Fruit fly (Drosophila melanogaster) whole organism, embryonic: Measurements from ENCODE around the gene CG10132.

Experiments used
- ATbp ChIP-seq: fragments of 200-800 bp; sonication (Bioruptor generic); optimal IDR thresholded peaks from 2 replicates; lab custom pipeline; 2017; ENCODE audit warnings: missing biosample characterization, mild to moderate bottlenecking, missing genetic modification characterization, missing genetic modification reagents
- Ada2b ChIP-seq: fragments of 200-800 bp; sonication (Bioruptor generic); IDR thresholded peaks from 2 replicates; pipeline ENCODE4 v1.3.6; 2022; ENCODE audit warnings: missing biosample characterization, missing genetic modification characterization
- Adf1 ChIP-seq: fragments of 200-800 bp; sonication (Bioruptor generic); IDR thresholded peaks from 2 replicates; pipeline ENCODE4 v1.3.6; 2022; ENCODE audit warnings: missing biosample characterization, missing genetic modification characterization
- Awh ChIP-seq: fragments of 200-800 bp; sonication (Bioruptor generic); IDR thresholded peaks from 2 replicates; pipeline ENCODE4, ENCODE4 v1.3.6; 2022; ENCODE audit warnings: missing biosample characterization, missing genetic modification characterization
- CG10147 ChIP-seq: fragments of 200-800 bp; sonication (Bioruptor generic); optimal IDR thresholded peaks from 2 replicates; lab custom pipeline; 2019; ENCODE audit warnings: missing biosample characterization, mild to moderate bottlenecking, missing genetic modification characterization, moderate library complexity
- CG16813 ChIP-seq: fragments of 200-800 bp; sonication (Bioruptor generic); IDR thresholded peaks from 3 replicates; pipeline ENCODE4 v1.3.6; 2022; ENCODE audit warnings: missing biosample characterization, missing genetic modification characterization; ENCODE audit not compliant: partially characterized antibody
- CG33557 ChIP-seq: fragments of 200-800 bp; sonication (Bioruptor generic); optimal IDR thresholded peaks from 2 replicates; lab custom pipeline; 2019; ENCODE audit warnings: missing biosample characterization, mild to moderate bottlenecking, missing genetic modification characterization, moderate library complexity
- CG34224 ChIP-seq: fragments of 200-800 bp; sonication (Bioruptor generic); IDR thresholded peaks from 3 replicates; pipeline ENCODE4 v1.3.6; 2022; ENCODE audit warnings: missing biosample characterization, missing genetic modification characterization; ENCODE audit not compliant: partially characterized antibody
- CG34376 ChIP-seq: fragments of 200-800 bp; sonication (Bioruptor generic); optimal IDR thresholded peaks from 2 replicates; lab custom pipeline; 2018; ENCODE audit warnings: missing biosample characterization, mild to moderate bottlenecking, missing genetic modification characterization
- CG3838 ChIP-seq: fragments of 200-800 bp; sonication (Bioruptor generic); optimal IDR thresholded peaks from 3 replicates; lab custom pipeline; 2016; ENCODE audit warnings: missing biosample characterization, missing genetic modification characterization
- CG3847 ChIP-seq: fragments of 200-800 bp; sonication (Bioruptor generic); IDR thresholded peaks from 2 replicates; pipeline ENCODE4 v1.3.6; 2022; ENCODE audit warnings: missing biosample characterization, missing genetic modification characterization
- CG6791 ChIP-seq: fragments of 200-800 bp; sonication (Bioruptor generic); IDR thresholded peaks from 3 replicates; pipeline ENCODE4 v1.3.6; 2022; ENCODE audit warnings: missing biosample characterization, missing genetic modification characterization; ENCODE audit not compliant: partially characterized antibody
- CG7839 ChIP-seq: fragments of 200-800 bp; sonication (Bioruptor generic); optimal IDR thresholded peaks from 3 replicates; lab custom pipeline; 2018; ENCODE audit warnings: missing biosample characterization, mild to moderate bottlenecking, missing genetic modification characterization, moderate library complexity
- CG8478 ChIP-seq: fragments of >200 bp; optimal IDR thresholded peaks from 2 replicates; lab custom pipeline; 2018
- Camta ChIP-seq: fragments of 200-800 bp; sonication (Bioruptor generic); optimal IDR thresholded peaks from 2 replicates; lab custom pipeline; 2016; ENCODE audit warnings: missing biosample characterization, missing genetic modification characterization
- Dip3 ChIP-seq: fragments of 200-800 bp; sonication (Bioruptor generic); optimal IDR thresholded peaks from 3 replicates; lab custom pipeline; 2016; ENCODE audit warnings: missing biosample characterization, missing genetic modification characterization
- Doc3 ChIP-seq: fragments of 200-800 bp; sonication (Bioruptor generic); IDR thresholded peaks from 3 replicates; pipeline ENCODE4 v1.3.6; 2022; ENCODE audit warnings: missing biosample characterization, missing genetic modification characterization; ENCODE audit not compliant: partially characterized antibody
- Gug ChIP-seq: fragments of 200-800 bp; sonication (Bioruptor generic); IDR thresholded peaks from 4 replicates; pipeline ENCODE4 v1.3.6; 2022; ENCODE audit warnings: missing biosample characterization, missing genetic modification characterization
- HLH4C ChIP-seq: fragments of 200-800 bp; sonication (Bioruptor generic); IDR thresholded peaks from 3 replicates; pipeline ENCODE4 v1.3.6; 2022; ENCODE audit warnings: missing biosample characterization, missing genetic modification characterization; ENCODE audit not compliant: partially characterized antibody
- HmgZ ChIP-seq: fragments of 200-800 bp; sonication (Bioruptor generic); optimal IDR thresholded peaks from 2 replicates; lab custom pipeline; 2018; ENCODE audit warnings: missing biosample characterization, mild to moderate bottlenecking, missing genetic modification characterization
- Hmx ChIP-seq: fragments of 200-800 bp; sonication (Bioruptor generic); optimal IDR thresholded peaks from 2 replicates; lab custom pipeline; 2016; ENCODE audit warnings: missing biosample characterization, missing genetic modification characterization
- Hr39 ChIP-seq: fragments of >200 bp; optimal IDR thresholded peaks from 2 replicates; lab custom pipeline; 2017
- Hr78 ChIP-seq, 2 experiments: fragments of 200-800 bp in 1 of 2; fragments of >200 bp in 1 of 2; sonication (Bioruptor generic) in 1 of 2; optimal IDR thresholded peaks; 2 replicates each; lab custom pipeline; 2017 to 2019; ENCODE audit warnings: missing biosample characterization in 2 of 2, missing genetic modification characterization in 2 of 2, mild to moderate bottlenecking in 1 of 2, moderate library complexity in 1 of 2
- Kr ChIP-seq: fragments of 200-800 bp; sonication (Bioruptor generic); optimal IDR thresholded peaks from 2 replicates; lab custom pipeline; 2017; ENCODE audit warnings: missing biosample characterization, mild to moderate bottlenecking, missing genetic modification characterization
- MBD-R2 ChIP-seq: fragments of 200-800 bp; sonication (Bioruptor generic); IDR thresholded peaks from 2 replicates; pipeline ENCODE4 v1.3.6; 2022; ENCODE audit warnings: missing biosample characterization, missing genetic modification characterization
- MTF-1 ChIP-seq: fragments of 200-800 bp; sonication (Bioruptor generic); optimal IDR thresholded peaks from 2 replicates; lab custom pipeline; 2018; ENCODE audit warnings: missing biosample characterization, mild to moderate bottlenecking, missing genetic modification characterization, borderline replicate concordance
- NfI ChIP-seq: fragments of 200-800 bp; sonication (Bioruptor generic); optimal IDR thresholded peaks from 3 replicates; lab custom pipeline; 2018; ENCODE audit warnings: missing biosample characterization, mild to moderate bottlenecking, missing genetic modification characterization, moderate library complexity
- aop ChIP-seq: fragments of 200-800 bp; sonication (Bioruptor generic); IDR thresholded peaks from 2 replicates; pipeline ENCODE4 v1.3.6; 2022; ENCODE audit warnings: missing biosample characterization, missing genetic modification characterization
- croc ChIP-seq: fragments of 200-800 bp; sonication (Bioruptor generic); conservative IDR thresholded peaks from 3 replicates; pipeline ENCODE4 v1.3.6; 2022; ENCODE audit warnings: missing biosample characterization, missing genetic modification characterization
- dimm ChIP-seq: fragments of 200-800 bp; sonication (Bioruptor generic); IDR thresholded peaks from 2 replicates; pipeline ENCODE4 v1.3.6; 2022; ENCODE audit warnings: missing biosample characterization, missing genetic modification characterization
- dmrt99B ChIP-seq: fragments of 200-800 bp; sonication (Bioruptor generic); optimal IDR thresholded peaks from 2 replicates; lab custom pipeline; 2018; ENCODE audit warnings: missing biosample characterization, mild to moderate bottlenecking, missing genetic modification characterization, moderate library complexity
- exex ChIP-seq: fragments of 200-800 bp; sonication (Bioruptor generic); optimal IDR thresholded peaks from 4 replicates; lab custom pipeline; 2018; ENCODE audit warnings: missing biosample characterization, mild to moderate bottlenecking, missing genetic modification characterization, moderate library complexity
- gfzf ChIP-seq: fragments of 200-800 bp; sonication (Bioruptor generic); optimal IDR thresholded peaks from 2 replicates; lab custom pipeline; 2016; ENCODE audit warnings: missing biosample characterization, mild to moderate bottlenecking, missing genetic modification characterization, moderate library complexity
- hb ChIP-seq: fragments of 200-800 bp; sonication (Bioruptor generic); IDR thresholded peaks from 3 replicates; pipeline ENCODE4 v1.3.6; 2022; ENCODE audit warnings: missing biosample characterization, missing genetic modification characterization; ENCODE audit not compliant: partially characterized antibody
- hbn ChIP-seq: fragments of 200-800 bp; sonication (Bioruptor generic); IDR thresholded peaks from 2 replicates; pipeline ENCODE4 v1.3.6; 2022; ENCODE audit warnings: missing biosample characterization, missing genetic modification characterization; ENCODE audit not compliant: partially characterized antibody
- inv ChIP-seq: fragments of 200-800 bp; sonication (Bioruptor generic); IDR thresholded peaks from 2 replicates; pipeline ENCODE4 v1.3.6; 2022; ENCODE audit warnings: missing biosample characterization, missing genetic modification characterization; ENCODE audit not compliant: partially characterized antibody
- mam ChIP-seq: fragments of 200-800 bp; sonication (Bioruptor generic); optimal IDR thresholded peaks from 3 replicates; lab custom pipeline; 2016; ENCODE audit warnings: missing biosample characterization, missing genetic modification characterization
- mirr ChIP-seq: fragments of 200-800 bp; sonication (Bioruptor generic); optimal IDR thresholded peaks from 3 replicates; lab custom pipeline; 2018; ENCODE audit warnings: missing biosample characterization, mild to moderate bottlenecking, missing genetic modification characterization
- nerfin-2 ChIP-seq: fragments of 200-800 bp; sonication (Bioruptor generic); IDR thresholded peaks from 2 replicates; pipeline ENCODE4 v1.3.6; 2022; ENCODE audit warnings: missing biosample characterization, missing genetic modification characterization; ENCODE audit not compliant: partially characterized antibody
- nmo ChIP-seq: fragments of 200-800 bp; sonication (Bioruptor generic); optimal IDR thresholded peaks from 2 replicates; lab custom pipeline; 2018; ENCODE audit warnings: missing biosample characterization, mild to moderate bottlenecking, missing genetic modification characterization, moderate library complexity
- oc ChIP-seq: fragments of 200-800 bp; sonication (Bioruptor generic); optimal IDR thresholded peaks from 2 replicates; lab custom pipeline; 2018; ENCODE audit warnings: missing biosample characterization, mild to moderate bottlenecking, missing genetic modification characterization, moderate library complexity
- pan ChIP-seq, 4 experiments: fragments of >200 bp in 3 of 4; fragments of 200-800 bp in 1 of 4; sonication (Bioruptor generic) in 1 of 4; optimal IDR thresholded peaks in 3 of 4; IDR thresholded peaks in 1 of 4; 2 replicates each; pipeline versions ENCODE4 v1.3.6 to Lab custom; 2017 to 2022; ENCODE audit warnings: missing biosample characterization in 2 of 4, missing genetic modification characterization in 2 of 4, mixed read lengths in 1 of 4
- phol ChIP-seq: fragments of 200-800 bp; sonication (Bioruptor generic); optimal IDR thresholded peaks from 3 replicates; lab custom pipeline; 2018; ENCODE audit warnings: missing biosample characterization, mild to moderate bottlenecking, missing genetic modification characterization, moderate library complexity
- pros ChIP-seq: fragments of 200-800 bp; sonication (Bioruptor generic); optimal IDR thresholded peaks from 3 replicates; lab custom pipeline; 2019; ENCODE audit warnings: missing biosample characterization, mild to moderate bottlenecking, missing genetic modification characterization, moderate library complexity
- row ChIP-seq: fragments of 200-800 bp; sonication (Bioruptor generic); IDR thresholded peaks from 3 replicates; pipeline ENCODE4 v1.3.6; 2022; ENCODE audit warnings: missing biosample characterization, missing genetic modification characterization
- sd ChIP-seq: fragments of 200-800 bp; sonication (Bioruptor generic); optimal IDR thresholded peaks from 3 replicates; lab custom pipeline; 2018; ENCODE audit warnings: missing biosample characterization, mild to moderate bottlenecking, missing genetic modification characterization, moderate library complexity
- sna ChIP-seq: fragments of 200-800 bp; sonication (Bioruptor generic); IDR thresholded peaks from 2 replicates; pipeline ENCODE4 v1.3.6; 2022; ENCODE audit warnings: missing biosample characterization, missing genetic modification characterization; ENCODE audit not compliant: partially characterized antibody
- stwl ChIP-seq: fragments of 200-800 bp; sonication (Bioruptor generic); optimal IDR thresholded peaks from 3 replicates; lab custom pipeline; 2018; ENCODE audit warnings: missing biosample characterization, mild to moderate bottlenecking, missing genetic modification characterization, moderate library complexity
- twi ChIP-seq: fragments of 200-800 bp; optimal IDR thresholded peaks from 2 replicates; lab custom pipeline; 2019; ENCODE audit warnings: missing biosample characterization, mild to moderate bottlenecking, missing genetic modification characterization, moderate library complexity
- vnd ChIP-seq: fragments of 200-800 bp; sonication (Bioruptor generic); IDR thresholded peaks from 3 replicates; pipeline ENCODE4 v1.3.6; 2022; ENCODE audit warnings: missing biosample characterization, missing genetic modification characterization; ENCODE audit not compliant: partially characterized antibody

The CG10132 gene

DNA sequence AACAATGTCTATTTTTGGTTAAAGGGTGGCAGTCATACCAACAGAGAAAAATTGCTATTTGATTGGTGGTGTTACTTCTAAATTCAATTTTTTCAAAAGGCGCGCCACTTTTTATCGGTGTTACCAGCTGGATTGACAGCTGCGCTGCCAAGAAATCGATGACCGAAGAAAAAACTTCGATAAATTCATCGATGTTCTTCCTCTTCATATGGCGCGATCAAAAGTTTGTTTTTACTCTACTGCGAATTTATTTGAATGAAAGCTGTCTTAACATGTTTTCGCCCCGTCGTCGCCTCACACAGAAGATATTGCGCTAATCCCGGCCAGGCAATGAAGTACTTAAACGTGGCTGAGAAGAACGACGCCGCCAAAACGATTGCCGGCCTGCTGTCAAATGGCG is 20.6 kb upstream of the CG10132 start, which contains the start of gene Top3alpha (continued):
- peak; percentile 71; the same call in 1 of the 2 replicates for TF ChIP-seq MBD-R2
- peak; percentile 24 for TF ChIP-seq phol
- TF ChIP-seq gfzf (GFP tag; lab: Kevin White, UChicago): peak; percentile 72
- no peak for TF ChIP-seq Dip3
- no peak for TF ChIP-seq twi (tag; lab: Kevin White, UChicago)
- TF ChIP-seq CG34224: peak; percentile 80
- no peak for TF ChIP-seq Gug (GFP tag; lab: Robert Waterston, UW)
- TF ChIP-seq vnd: peak; percentile 48
- no peak for TF ChIP-seq CG10147 (GFP tag; lab: Kevin White, UChicago)
- TF ChIP-seq stwl (tag; lab: Kevin White, UChicago): peak; percentile 49
- TF ChIP-seq nerfin-2 (GFP tag; lab: Robert Waterston, UW): peak; percentile 56
- TF ChIP-seq Camta (GFP tag; lab: Kevin White, UChicago): no peak
- TF ChIP-seq Hr39 (lab: Kevin White, UChicago): no peak
- peak; percentile 68 for TF ChIP-seq CG6791 (GFP tag; lab: Robert Waterston, UW)
- peak; percentile 57 for TF ChIP-seq hbn
- peak; percentile 52; the same call in 1 of the 2 replicates for TF ChIP-seq sna (GFP tag; lab: Robert Waterston, UW)
- no peak for TF ChIP-seq nmo (GFP tag; lab: Kevin White, UChicago)
- TF ChIP-seq pan (optimal IDR thresholded peaks at IDR 0.05; lab: Kevin White, UChicago): no peak
- TF ChIP-seq pan (GFP tag; optimal IDR thresholded peaks at IDR 0.05 in 1 of 2, IDR thresholded peaks at IDR 0.05 in 1 of 2): no peak
- no peak for TF ChIP-seq dimm (GFP tag; lab: Robert Waterston, UW)
- TF ChIP-seq CG16813 (GFP tag; lab: Robert Waterston, UW): peak; percentile 64
- peak; percentile 25; the same call in 1 of the 2 replicates for TF ChIP-seq inv (GFP tag; lab: Robert Waterston, UW)
- TF ChIP-seq CG8478 (lab: Kevin White, UChicago): no peak
- peak; percentile 71; the same call in 2 of the 3 replicates for TF ChIP-seq hb (GFP tag; lab: Robert Waterston, UW)
- no peak for TF ChIP-seq dmrt99B (tag; lab: Kevin White, UChicago)
- TF ChIP-seq Ada2b (GFP tag; lab: Robert Waterston, UW): no peak
- peak; percentile 32; the same call in 1 of the 2 replicates for TF ChIP-seq Adf1 (GFP tag; lab: Robert Waterston, UW)
- no peak for TF ChIP-seq Kr (GFP tag; lab: Kevin White, UChicago)
- peak; percentile 35; the same call in 1 of the 2 replicates for TF ChIP-seq CG3847 (GFP tag; lab: Robert Waterston, UW)
- TF ChIP-seq Doc3: peak; percentile 58
- no peak for TF ChIP-seq croc (GFP tag; lab: Robert Waterston, UW)
- no peak for TF ChIP-seq mam
- TF ChIP-seq HLH4C (GFP tag; lab: Robert Waterston, UW): peak; percentile 81

DNA sequence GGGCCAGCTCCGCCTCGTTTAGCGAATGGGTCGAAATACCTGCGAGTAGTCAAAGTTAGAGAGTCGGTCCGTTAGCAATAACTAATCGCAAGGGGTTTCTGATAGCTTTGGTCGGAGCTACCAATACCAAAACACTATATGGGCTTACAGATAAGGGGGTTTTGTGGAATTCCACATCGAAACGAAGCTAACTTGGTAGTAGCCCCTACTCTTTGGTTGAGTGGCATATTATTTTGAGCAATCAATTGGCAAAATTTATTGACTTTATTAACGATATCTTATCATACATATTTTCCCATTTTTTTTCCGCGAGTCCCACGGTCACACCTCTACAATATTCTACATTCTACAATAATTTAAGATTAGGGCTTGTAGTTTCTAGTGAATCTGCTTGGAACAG is 12.3 kb upstream of the CG10132 start:
- TF ChIP-seq NfI: no peak
- TF ChIP-seq ATbp (GFP tag; lab: Kevin White, UChicago): no peak
- no peak for TF ChIP-seq pros (GFP tag; lab: Kevin White, UChicago)
- peak; percentile 47 for TF ChIP-seq CG34376 (GFP tag; lab: Kevin White, UChicago)
- TF ChIP-seq CG3838 (GFP tag; lab: Kevin White, UChicago): no peak
- peak; percentile 96 for TF ChIP-seq sd (tag; lab: Kevin White, UChicago)
- TF ChIP-seq MTF-1: no peak
- TF ChIP-seq exex (tag; lab: Kevin White, UChicago): peak; percentile 70
- TF ChIP-seq HmgZ: peak; percentile 51
- TF ChIP-seq mirr (GFP tag; lab: Kevin White, UChicago): peak; percentile 42
- TF ChIP-seq Hmx (GFP tag; lab: Kevin White, UChicago): no peak
- TF ChIP-seq Awh: no peak
- TF ChIP-seq oc: no peak
- TF ChIP-seq aop (GFP tag; lab: Robert Waterston, UW): no peak
- TF ChIP-seq CG7839 (tag; lab: Kevin White, UChicago): no peak
- no peak for TF ChIP-seq Hr78 (GFP tag; optimal IDR thresholded peaks at IDR 0.05; lab: Kevin White, UChicago)
- no peak for TF ChIP-seq CG33557 (GFP tag; lab: Kevin White, UChicago)
- TF ChIP-seq row (GFP tag; lab: Robert Waterston, UW): peak; percentile 35; the same call in 1 of the 3 replicates
